Fruit fly (Drosophila melanogaster) whole organism, embryonic: Measurements from ENCODE around the gene Prm.

Experiments
- ATbp ChIP-seq: fragments of 200-800 bp; sonication (Bioruptor generic); optimal IDR thresholded peaks from 2 replicates; lab custom pipeline; 2017; ENCODE audit warnings: missing biosample characterization, mild to moderate bottlenecking, missing genetic modification characterization, missing genetic modification reagents
- Abd-B ChIP-seq: fragments of 200-800 bp; sonication (Bioruptor generic); optimal IDR thresholded peaks from 2 replicates; lab custom pipeline; 2018; ENCODE audit warnings: missing biosample characterization, mild to moderate bottlenecking, missing genetic modification characterization, moderate library complexity
- Asciz ChIP-seq: fragments of 200-800 bp; sonication (Bioruptor generic); optimal IDR thresholded peaks from 2 replicates; lab custom pipeline; 2017; ENCODE audit warnings: missing biosample characterization, mild to moderate bottlenecking, missing genetic modification characterization, missing genetic modification reagents
- CG10462 ChIP-seq: fragments of 200-800 bp; sonication (Bioruptor generic); optimal IDR thresholded peaks from 2 replicates; lab custom pipeline; 2016; ENCODE audit warnings: missing biosample characterization, missing genetic modification characterization
- CG12219 ChIP-seq: fragments of 200-800 bp; sonication (Bioruptor generic); optimal IDR thresholded peaks from 3 replicates; lab custom pipeline; 2018; ENCODE audit warnings: missing biosample characterization, mild to moderate bottlenecking, missing genetic modification characterization
- CG13123 ChIP-seq: fragments of 200-800 bp; sonication (Bioruptor generic); optimal IDR thresholded peaks from 2 replicates; lab custom pipeline; 2016; ENCODE audit warnings: missing biosample characterization, missing genetic modification characterization
- CG14667 ChIP-seq: fragments of 200-800 bp; sonication (Bioruptor generic); IDR thresholded peaks from 2 replicates; pipeline ENCODE4 v1.3.6; 2022; ENCODE audit warnings: missing biosample characterization, missing genetic modification characterization
- CG15514 ChIP-seq: fragments of 200-800 bp; sonication (Bioruptor generic); optimal IDR thresholded peaks from 3 replicates; lab custom pipeline; 2017; ENCODE audit warnings: missing biosample characterization, missing genetic modification characterization, mild to moderate bottlenecking, moderate library complexity, missing genetic modification reagents
- CG17385 ChIP-seq: fragments of 200-800 bp; sonication (Bioruptor generic); optimal IDR thresholded peaks from 3 replicates; lab custom pipeline; 2018; ENCODE audit warnings: missing biosample characterization, mild to moderate bottlenecking, missing genetic modification characterization
- CG18011 ChIP-seq: fragments of 200-800 bp; sonication (Bioruptor generic); optimal IDR thresholded peaks from 2 replicates; lab custom pipeline; 2017; ENCODE audit warnings: missing biosample characterization, missing genetic modification characterization, mild to moderate bottlenecking, moderate library complexity, missing genotype
- CG2116 ChIP-seq: fragments of 200-800 bp; sonication (Bioruptor generic); optimal IDR thresholded peaks from 3 replicates; lab custom pipeline; 2018; ENCODE audit warnings: missing biosample characterization, mild to moderate bottlenecking, missing genetic modification characterization
- CG32532 ChIP-seq: fragments of 200-800 bp; sonication (Bioruptor generic); IDR thresholded peaks from 2 replicates; pipeline ENCODE4 v1.3.6; 2022; ENCODE audit warnings: missing biosample characterization, missing genetic modification characterization
- CG3838 ChIP-seq: fragments of 200-800 bp; sonication (Bioruptor generic); optimal IDR thresholded peaks from 3 replicates; lab custom pipeline; 2016; ENCODE audit warnings: missing biosample characterization, missing genetic modification characterization
- CG5180 ChIP-seq: fragments of 200-800 bp; sonication (Bioruptor generic); optimal IDR thresholded peaks from 3 replicates; lab custom pipeline; 2017; ENCODE audit warnings: missing biosample characterization, missing genetic modification characterization, mild to moderate bottlenecking, moderate library complexity, missing genetic modification reagents
- CG6683 ChIP-seq: fragments of 200-800 bp; sonication (Bioruptor generic); optimal IDR thresholded peaks from 2 replicates; lab custom pipeline; 2017; ENCODE audit warnings: missing biosample characterization, mild to moderate bottlenecking, missing genetic modification characterization, missing genetic modification reagents
- CG6791 ChIP-seq: fragments of 200-800 bp; sonication (Bioruptor generic); IDR thresholded peaks from 3 replicates; pipeline ENCODE4 v1.3.6; 2022; ENCODE audit warnings: missing biosample characterization, missing genetic modification characterization; ENCODE audit not compliant: partially characterized antibody
- CG7987 ChIP-seq: fragments of 200-800 bp; sonication (Bioruptor generic); optimal IDR thresholded peaks from 2 replicates; lab custom pipeline; 2018; ENCODE audit warnings: missing biosample characterization, mild to moderate bottlenecking, missing genetic modification characterization, moderate library complexity
- CG8765 ChIP-seq: fragments of 200-800 bp; sonication (Bioruptor generic); IDR thresholded peaks from 2 replicates; pipeline ENCODE4 v1.3.6; 2022; ENCODE audit warnings: missing biosample characterization, missing genetic modification characterization
- CG9727 ChIP-seq: fragments of 200-800 bp; sonication (Bioruptor generic); optimal IDR thresholded peaks from 3 replicates; lab custom pipeline; 2017; ENCODE audit warnings: missing biosample characterization, mild to moderate bottlenecking, missing genetic modification characterization
- CG9797 ChIP-seq: fragments of 200-800 bp; sonication (Bioruptor generic); optimal IDR thresholded peaks from 3 replicates; lab custom pipeline; 2018; ENCODE audit warnings: missing biosample characterization, mild to moderate bottlenecking, missing genetic modification characterization
- CG9876 ChIP-seq: fragments of 200-800 bp; sonication (Bioruptor generic); optimal IDR thresholded peaks from 2 replicates; lab custom pipeline; 2016; ENCODE audit warnings: missing biosample characterization, missing genetic modification characterization
- CTCF ChIP-seq: fragments of 200-800 bp; sonication (Bioruptor generic); optimal IDR thresholded peaks from 2 replicates; lab custom pipeline; 2017; ENCODE audit warnings: missing biosample characterization, mild to moderate bottlenecking, missing genetic modification characterization, moderate library complexity
- Chrac-16 ChIP-seq: fragments of 200-800 bp; sonication (Bioruptor generic); optimal IDR thresholded peaks from 3 replicates; lab custom pipeline; 2016; ENCODE audit warnings: missing biosample characterization, missing genetic modification characterization
- Dek ChIP-seq: fragments of 200-800 bp; sonication (Bioruptor generic); optimal IDR thresholded peaks from 3 replicates; lab custom pipeline; 2019; ENCODE audit warnings: missing biosample characterization, mild to moderate bottlenecking, missing genetic modification characterization, moderate library complexity
- Dp ChIP-seq: fragments of 200-800 bp; sonication (Bioruptor generic); optimal IDR thresholded peaks from 2 replicates; lab custom pipeline; 2018; ENCODE audit warnings: missing biosample characterization, mild to moderate bottlenecking, missing genetic modification characterization, moderate library complexity
- Gug ChIP-seq: fragments of 200-800 bp; sonication (Bioruptor generic); IDR thresholded peaks from 4 replicates; pipeline ENCODE4 v1.3.6; 2022; ENCODE audit warnings: missing biosample characterization, missing genetic modification characterization
- HmgZ ChIP-seq: fragments of 200-800 bp; sonication (Bioruptor generic); optimal IDR thresholded peaks from 2 replicates; lab custom pipeline; 2018; ENCODE audit warnings: missing biosample characterization, mild to moderate bottlenecking, missing genetic modification characterization
- Jarid2 ChIP-seq: fragments of 200-800 bp; sonication (Bioruptor generic); optimal IDR thresholded peaks from 3 replicates; lab custom pipeline; 2017; ENCODE audit warnings: mild to moderate bottlenecking, missing biosample characterization, missing genetic modification reagents, missing genetic modification characterization
- Lhr ChIP-seq: fragments of 200-800 bp; sonication (Bioruptor generic); optimal IDR thresholded peaks from 3 replicates; lab custom pipeline; 2017; ENCODE audit warnings: mild to moderate bottlenecking, missing biosample characterization, missing genetic modification reagents, missing genetic modification characterization
- Med ChIP-seq: fragments of 200-800 bp; sonication (Bioruptor generic); peaks from one replicate; lab custom pipeline; 2016; ENCODE audit warnings: missing biosample characterization, missing genetic modification characterization, mild to moderate bottlenecking, inconsistent platforms, moderate library complexity
- Nf-YC ChIP-seq: fragments of 200-800 bp; optimal IDR thresholded peaks from 3 replicates; lab custom pipeline; 2019; ENCODE audit warnings: missing biosample characterization, mild to moderate bottlenecking, missing genetic modification characterization, moderate library complexity
- Optix ChIP-seq: fragments of 200-800 bp; sonication (Bioruptor generic); IDR thresholded peaks from 3 replicates; pipeline ENCODE4 v1.3.6; 2022; ENCODE audit warnings: missing biosample characterization, missing genetic modification characterization
- Stat92E ChIP-seq, 3 experiments: fragments of >200 bp in 2 of 3; fragments of 200-800 bp in 1 of 3; sonication (Bioruptor generic) in 1 of 3; optimal IDR thresholded peaks; 2 replicates each; lab custom pipeline; 2017 to 2019; ENCODE audit warnings: missing biosample characterization in 3 of 3, missing genetic modification characterization in 3 of 3, mild to moderate bottlenecking in 1 of 3, moderate library complexity in 1 of 3
- ase ChIP-seq: fragments of 200-800 bp; sonication (Bioruptor generic); IDR thresholded peaks from 3 replicates; pipeline ENCODE4 v1.3.6; 2022; ENCODE audit warnings: missing biosample characterization, missing genetic modification characterization
- br ChIP-seq: fragments of >200 bp; optimal IDR thresholded peaks from 2 replicates; lab custom pipeline; 2017
- btn ChIP-seq: fragments of 200-800 bp; sonication (Bioruptor generic); optimal IDR thresholded peaks from 2 replicates; lab custom pipeline; 2016; ENCODE audit warnings: missing biosample characterization, missing genetic modification characterization
- crc ChIP-seq: fragments of 200-800 bp; sonication (Bioruptor generic); optimal IDR thresholded peaks from 2 replicates; lab custom pipeline; 2016; ENCODE audit warnings: missing biosample characterization, missing genetic modification characterization
- dmrt99B ChIP-seq: fragments of 200-800 bp; sonication (Bioruptor generic); optimal IDR thresholded peaks from 2 replicates; lab custom pipeline; 2018; ENCODE audit warnings: missing biosample characterization, mild to moderate bottlenecking, missing genetic modification characterization, moderate library complexity
- dysf ChIP-seq: fragments of 200-800 bp; sonication (Bioruptor generic); IDR thresholded peaks from 3 replicates; pipeline ENCODE4 v1.3.6; 2022; ENCODE audit warnings: missing biosample characterization, missing genetic modification characterization
- exex ChIP-seq: fragments of 200-800 bp; sonication (Bioruptor generic); optimal IDR thresholded peaks from 4 replicates; lab custom pipeline; 2018; ENCODE audit warnings: missing biosample characterization, mild to moderate bottlenecking, missing genetic modification characterization, moderate library complexity
- fd3F ChIP-seq: fragments of 200-800 bp; sonication (Bioruptor generic); optimal IDR thresholded peaks from 2 replicates; lab custom pipeline; 2018; ENCODE audit warnings: missing biosample characterization, mild to moderate bottlenecking, missing genetic modification characterization, moderate library complexity
- h ChIP-seq: fragments of >200 bp; optimal IDR thresholded peaks from 2 replicates; lab custom pipeline; 2017
- kah ChIP-seq: fragments of 200-800 bp; sonication (Bioruptor generic); optimal IDR thresholded peaks from 2 replicates; lab custom pipeline; 2018; ENCODE audit warnings: missing biosample characterization, mild to moderate bottlenecking, missing genetic modification characterization
- pb ChIP-seq: fragments of 200-800 bp; sonication (Bioruptor generic); optimal IDR thresholded peaks from 3 replicates; lab custom pipeline; 2016; ENCODE audit warnings: missing biosample characterization, missing genetic modification characterization
- pita ChIP-seq: fragments of 200-800 bp; sonication (Bioruptor generic); optimal IDR thresholded peaks from 2 replicates; lab custom pipeline; 2017; ENCODE audit warnings: missing biosample characterization, mild to moderate bottlenecking, missing genetic modification characterization
- pnt ChIP-seq: fragments of 200-800 bp; sonication (Bioruptor generic); optimal IDR thresholded peaks from 3 replicates; lab custom pipeline; 2016; ENCODE audit warnings: missing biosample characterization, missing genetic modification characterization
- pzg ChIP-seq: fragments of 200-800 bp; sonication (Bioruptor generic); optimal IDR thresholded peaks from 3 replicates; lab custom pipeline; 2018; ENCODE audit warnings: missing biosample characterization, mild to moderate bottlenecking, missing genetic modification characterization, moderate library complexity
- slou ChIP-seq: fragments of 200-800 bp; sonication (Bioruptor generic); optimal IDR thresholded peaks from 3 replicates; lab custom pipeline; 2016; ENCODE audit warnings: missing biosample characterization, missing genetic modification characterization
- sna ChIP-seq: fragments of 200-800 bp; sonication (Bioruptor generic); IDR thresholded peaks from 2 replicates; pipeline ENCODE4 v1.3.6; 2022; ENCODE audit warnings: missing biosample characterization, missing genetic modification characterization; ENCODE audit not compliant: partially characterized antibody
- trem ChIP-seq: fragments of 200-800 bp; optimal IDR thresholded peaks from 3 replicates; lab custom pipeline; 2019; ENCODE audit warnings: missing biosample characterization, mild to moderate bottlenecking, missing genetic modification characterization, moderate library complexity
- vnd ChIP-seq: fragments of 200-800 bp; sonication (Bioruptor generic); IDR thresholded peaks from 3 replicates; pipeline ENCODE4 v1.3.6; 2022; ENCODE audit warnings: missing biosample characterization, missing genetic modification characterization; ENCODE audit not compliant: partially characterized antibody
- zf30C ChIP-seq: fragments of 200-800 bp; sonication (Bioruptor generic); optimal IDR thresholded peaks from 3 replicates; lab custom pipeline; 2018; ENCODE audit warnings: missing biosample characterization, mild to moderate bottlenecking, missing genetic modification characterization

Gene Prm

DNA sequence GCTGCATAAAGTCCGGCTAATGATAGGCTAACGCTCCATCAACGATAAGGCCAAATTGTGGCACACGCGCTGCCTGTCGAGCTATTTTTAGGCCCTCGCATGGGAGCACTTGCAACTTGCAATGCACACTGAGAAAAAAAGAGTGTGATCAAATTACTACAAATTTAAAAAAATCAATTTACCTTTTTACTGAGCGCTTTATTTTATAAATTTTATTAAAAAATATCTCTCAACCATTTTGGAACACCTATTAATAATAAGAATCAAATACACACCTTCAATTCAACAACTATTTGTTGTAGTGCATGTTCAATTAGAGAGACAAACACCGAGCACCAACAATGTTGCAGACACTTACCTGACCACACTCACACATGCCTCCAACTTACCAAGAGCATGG, 20.4 kb upstream of the Prm start (continued):
- TF ChIP-seq CG14667 (GFP tag; lab: Robert Waterston, UW) (peak; percentile 21; the same call in 1 of the 2 replicates), Dek (no peak), CG17385 (GFP tag; lab: Kevin White, UChicago) (no peak), pnt (GFP tag; lab: Kevin White, UChicago) (no peak), ase (GFP tag; lab: Robert Waterston, UW) (peak; percentile 31; the same call in 2 of the 3 replicates), CG9797 (GFP tag; lab: Kevin White, UChicago) (no peak), CG6683 (GFP tag; lab: Kevin White, UChicago) (no peak), CG8765 (GFP tag; lab: Robert Waterston, UW) (peak; percentile 18; the same call in 1 of the 2 replicates), Lhr (GFP tag; lab: Kevin White, UChicago) (no peak), Jarid2 (no peak), zf30C (peak; percentile 71), exex (tag; lab: Kevin White, UChicago) (no peak), CG15514 (no peak), CG32532 (GFP tag; lab: Robert Waterston, UW) (0 out of 2 replicates have a peak, but pooled peaks have one; percentile 4), HmgZ (tag; lab: Kevin White, UChicago) (no peak), vnd (GFP tag; lab: Robert Waterston, UW) (no peak), CG12219 (GFP tag; lab: Kevin White, UChicago) (no peak), btn (GFP tag; lab: Kevin White, UChicago) (no peak), CG7987 (GFP tag; lab: Kevin White, UChicago) (no peak), Chrac-16 (no peak), CG3838 (GFP tag; lab: Kevin White, UChicago) (no peak), dysf (GFP tag; lab: Robert Waterston, UW) (no peak; the same call in 2 of the 3 replicates), kah (no peak), pita (GFP tag; lab: Kevin White, UChicago) (no peak), slou (GFP tag; lab: Kevin White, UChicago) (no peak), CG6791 (GFP tag; lab: Robert Waterston, UW) (no peak), CG18011 (GFP tag; lab: Kevin White, UChicago) (no peak), crc (GFP tag; lab: Kevin White, UChicago) (no peak), CG9727 (GFP tag; lab: Kevin White, UChicago) (no peak), Dp (GFP tag; lab: Kevin White, UChicago) (no peak), CG5180 (no peak), Optix (GFP tag; lab: Robert Waterston, UW) (peak; percentile 54; the same call in 1 of the 3 replicates), pzg (GFP tag; lab: Kevin White, UChicago) (no peak), sna (no peak), CG10462 (GFP tag; lab: Kevin White, UChicago) (no peak), br (no peak), Abd-B (GFP tag; lab: Kevin White, UChicago) (no peak), CG9876 (GFP tag; lab: Kevin White, UChicago) (no peak), trem (tag; lab: Kevin White, UChicago) (no peak), ATbp (GFP tag; lab: Kevin White, UChicago) (no peak), h (lab: Kevin White, UChicago) (no peak), Nf-YC (tag; lab: Kevin White, UChicago) (no peak), pb (GFP tag; lab: Kevin White, UChicago) (no peak), dmrt99B (no peak), Med (no peak), CTCF (GFP tag; lab: Kevin White, UChicago) (no peak), CG13123 (GFP tag; lab: Kevin White, UChicago) (no peak), fd3F (GFP tag; lab: Kevin White, UChicago) (no peak), Stat92E (GFP tag; optimal IDR thresholded peaks at IDR 0.05; lab: Kevin White, UChicago) (no peak), Gug (GFP tag; lab: Robert Waterston, UW) (no peak), CG2116 (GFP tag; lab: Kevin White, UChicago) (no peak), Asciz (no peak)
